Fruit fly (Drosophila melanogaster): ENCODE data around the gene CG33668.
"Not testable (repeated sequence)": the region's sequence is repeated elsewhere in the genome, so short reads cannot be mapped to it uniquely, and the experiment has no call there.

The CG33668 gene

dm6 chrX:6419334-6419733 lies at the start of gene CG33668:
Gene CG33668 (minus strand): TSS chrX:6419434.
- TF ChIP-seq noc (tag; optimal IDR thresholded peaks at IDR 0.05), result not testable (repeated sequence)

DNA sequence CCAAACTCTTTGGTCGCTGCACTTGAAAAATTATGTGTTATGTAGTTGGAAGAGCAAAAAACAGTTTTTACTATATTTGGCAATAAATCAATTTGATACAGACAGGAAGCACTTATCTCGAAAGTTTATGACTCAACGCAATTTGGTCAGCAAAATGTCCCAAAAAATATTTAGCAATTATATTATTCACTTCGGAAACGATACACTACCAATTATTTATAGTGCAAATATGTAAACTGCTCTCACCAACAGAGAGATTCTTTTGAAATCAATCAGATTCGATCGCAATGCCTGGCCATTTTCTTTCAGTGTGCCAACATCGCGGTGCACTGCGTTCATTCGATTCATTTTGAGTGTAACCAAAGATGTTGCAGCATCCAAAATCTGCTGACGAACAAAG lies 38.7 kb upstream of the CG33668 start:
- TF ChIP-seq noc (tag; optimal IDR thresholded peaks at IDR 0.05), result no peak

- no peak for TF ChIP-seq noc (tag; optimal IDR thresholded peaks at IDR 0.05)
Observed at dm6 chrX:6439495-6439894, 20.3 kb upstream of the CG33668 start.

DNA sequence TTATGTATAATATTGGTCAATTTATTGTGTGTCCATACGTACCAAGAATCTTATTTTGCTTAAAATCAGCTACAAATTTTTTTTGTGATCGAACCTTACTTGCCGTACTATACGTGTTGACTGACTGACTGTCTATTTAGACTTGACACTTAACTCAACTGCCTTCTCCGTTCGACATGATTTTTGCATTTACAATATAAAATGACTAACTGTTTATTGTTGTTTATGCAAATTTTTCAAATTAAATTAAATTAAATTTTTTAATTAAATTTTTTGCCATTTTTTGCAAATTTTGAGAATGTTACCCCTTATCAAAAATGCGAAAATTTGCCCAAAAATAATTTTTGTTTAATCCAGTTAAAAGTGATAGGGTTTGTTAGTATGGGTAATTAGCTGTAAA lies 19.2 kb downstream of the CG33668 start, which contains the start of gene CG33669:
TSS of gene CG33669 (minus strand) at position 101 of the 400 bp plus-strand sequence.
- not testable (repeated sequence) for TF ChIP-seq noc (tag; optimal IDR thresholded peaks at IDR 0.05)

dm6 chrX:6383920-6384319 lies 35.3 kb downstream of the CG33668 start, which contains the start of gene CG33664:
Gene CG33664 (plus strand): TSS chrX:6384220.
- TF ChIP-seq noc (tag; optimal IDR thresholded peaks at IDR 0.05), result not testable (repeated sequence)

DNA sequence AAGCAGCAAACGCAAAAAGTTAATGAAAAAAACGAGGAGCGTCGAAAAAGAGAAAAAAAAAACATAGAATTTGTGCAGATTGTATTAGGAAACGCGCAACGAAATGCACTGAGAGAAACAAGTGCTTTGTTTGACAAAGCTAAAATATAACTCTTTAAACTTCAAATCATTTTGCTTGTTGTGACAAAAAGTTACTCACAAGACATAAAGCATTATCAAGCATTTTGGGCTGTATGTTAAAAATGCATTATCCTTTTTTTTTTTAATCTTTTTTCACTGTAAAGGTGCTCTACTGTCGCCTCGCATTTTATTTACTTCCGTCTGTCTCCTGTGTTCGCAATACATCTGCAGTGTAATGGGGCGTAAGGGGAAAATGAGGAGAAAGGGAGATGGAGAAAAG lies 42.5 kb downstream of the CG33668 start:
- no peak for TF ChIP-seq noc (tag; optimal IDR thresholded peaks at IDR 0.05)

dm6 chrX:6375636-6376035 lies 43.6 kb downstream of the CG33668 start:
- TF ChIP-seq noc (tag; optimal IDR thresholded peaks at IDR 0.05), result no peak

- TF ChIP-seq noc (tag; optimal IDR thresholded peaks at IDR 0.05), result no peak
Observed at dm6 chrX:6372769-6373197, 46.5 kb downstream of the CG33668 start, which contains the start of gene PpV. Gene PpV (minus strand): TSS chrX:6372915.

Measured in whole organism, larva.